Worm (Caenorhabditis elegans): ENCODE results near the gene F44D12.16.

The F44D12.16 gene

DNA sequence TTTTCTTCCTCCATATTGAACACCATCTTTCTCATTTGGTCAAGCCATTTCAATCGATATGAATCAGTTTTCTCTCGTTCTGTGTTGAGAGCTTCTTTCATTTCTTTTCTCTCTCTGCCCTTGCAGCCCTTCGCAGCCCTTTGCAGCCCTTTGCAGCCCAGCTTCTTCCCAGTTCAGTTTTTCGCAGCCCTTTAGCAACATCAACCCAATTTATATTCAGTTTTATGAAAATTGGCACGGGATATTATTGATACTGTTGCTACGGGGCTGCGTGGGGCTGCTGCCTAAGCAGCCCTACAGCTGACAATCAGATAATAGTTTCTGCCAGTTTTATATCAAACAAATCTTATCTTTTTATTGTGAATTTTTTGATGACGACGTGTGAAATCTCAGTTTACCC is 8.1 kb downstream of the F44D12.16 start, which contains the start of gene F44D12.10:
F44D12.10 (minus strand) TSS at position 101 of the 400 bp plus-strand sequence.
- TF ChIP-seq lsy-2 (tag; optimal IDR thresholded peaks at IDR 0.05) (no peak), nhr-47 (tag; optimal IDR thresholded peaks at IDR 0.05) (no peak), ets-5 (GFP tag; IDR thresholded peaks at IDR 0.05) (no peak), mep-1 (tag; optimal IDR thresholded peaks at IDR 0.05) (no peak), vab-15 (tag; optimal IDR thresholded peaks at IDR 0.05) (no peak), mab-9 (GFP tag; IDR thresholded peaks at IDR 0.05) (no peak), lin-13 (GFP tag; optimal IDR thresholded peaks at IDR 0.05) (no peak), nhr-19 (GFP tag; conservative IDR thresholded peaks at IDR 0.05) (no peak), nhr-71 (tag; optimal IDR thresholded peaks at IDR 0.05) (no peak), zag-1 (tag; optimal IDR thresholded peaks at IDR 0.05) (no peak), snu-23 (GFP tag; optimal IDR thresholded peaks at IDR 0.05) (no peak), ceh-90 (tag; optimal IDR thresholded peaks at IDR 0.05) (no peak), efl-1 (optimal IDR thresholded peaks at IDR 0.05) (no peak), efl-1 (GFP tag; optimal IDR thresholded peaks at IDR 0.05 in 1 of 2) (no peak), isw-1 (GFP tag; IDR thresholded peaks at IDR 0.05) (no peak), ama-1 (optimal IDR thresholded peaks at IDR 0.05) (no peak), unc-130 (tag; optimal IDR thresholded peaks at IDR 0.05) (no peak)

- TF ChIP-seq tbx-2 (tag; optimal IDR thresholded peaks at IDR 0.05) (no peak), nhr-85 (tag) (peak; percentile 22), elt-3 (tag; optimal IDR thresholded peaks at IDR 0.05) (peak in 1 of 6 experiments; percentile 11), nhr-28 (tag; optimal IDR thresholded peaks at IDR 0.05) (no peak), blmp-1 (tag; optimal IDR thresholded peaks at IDR 0.05) (peak; percentile 42)
Observed at ce11 chrIV:10040803-10041202, 11.9 kb downstream of the F44D12.16 start, which contains the start of gene dhs-31. Gene dhs-31, minus strand, starts transcription at chrIV:10040903.

DNA sequence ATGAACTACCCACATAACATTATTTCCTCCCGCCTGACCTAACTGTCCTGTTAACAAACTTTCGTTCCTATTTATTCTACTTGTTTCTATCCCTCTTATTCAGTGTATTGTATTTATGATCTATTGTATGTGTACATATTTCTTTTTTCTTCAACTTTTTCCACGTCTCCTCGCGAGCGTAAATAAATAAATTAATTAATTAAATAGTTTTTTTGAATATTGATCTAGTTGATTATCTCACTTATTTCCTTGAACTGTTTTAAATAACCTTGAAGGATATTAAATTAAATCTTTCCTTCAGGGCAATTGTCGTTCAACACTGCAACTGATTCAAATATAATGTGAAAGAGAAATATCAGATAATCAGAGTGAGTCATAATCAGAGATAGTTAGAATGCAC is 14.0 kb downstream of the F44D12.16 start, which contains the start of gene frk-1:
frk-1 (plus strand) TSS at position 301 of the 400 bp plus-strand sequence.
- TF ChIP-seq unc-62 (GFP tag; optimal IDR thresholded peaks at IDR 0.05) (no peak), lin-14 (GFP tag; optimal IDR thresholded peaks at IDR 0.05) (no peak), nhr-77 (tag; optimal IDR thresholded peaks at IDR 0.05) (no peak), lir-3 (tag; optimal IDR thresholded peaks at IDR 0.05; ENCODE audit: poor library complexity) (no peak), dpl-1 (GFP tag; optimal IDR thresholded peaks at IDR 0.05) (no peak), skn-1 (tag; optimal IDR thresholded peaks at IDR 0.05) (no peak)

ce11 chrIV:10046005-10046404 is 17.1 kb downstream of the F44D12.16 start:
- TF ChIP-seq unc-30 (tag; optimal IDR thresholded peaks at IDR 0.05) (no peak), lir-3 (tag; optimal IDR thresholded peaks at IDR 0.05; ENCODE audit: poor library complexity) (no peak), efl-3 (GFP tag; optimal IDR thresholded peaks at IDR 0.05) (no peak), nhr-84 (tag; optimal IDR thresholded peaks at IDR 0.05) (no peak), nhr-85 (tag) (no peak), dsc-1 (tag; optimal IDR thresholded peaks at IDR 0.05) (peak; percentile 83), aly-2 (tag; optimal IDR thresholded peaks at IDR 0.05) (no peak), lin-14 (GFP tag; optimal IDR thresholded peaks at IDR 0.05) (peak; percentile 14), pag-3 (tag; optimal IDR thresholded peaks at IDR 0.05; ENCODE audit: borderline replicate concordance, insufficient read depth) (no peak), isw-1 (GFP tag; IDR thresholded peaks at IDR 0.05) (no peak), fkh-4 (tag; optimal IDR thresholded peaks at IDR 0.05; ENCODE audit: borderline replicate concordance) (peak; percentile 58), rnt-1 (tag; optimal IDR thresholded peaks at IDR 0.05) (no peak)

DNA sequence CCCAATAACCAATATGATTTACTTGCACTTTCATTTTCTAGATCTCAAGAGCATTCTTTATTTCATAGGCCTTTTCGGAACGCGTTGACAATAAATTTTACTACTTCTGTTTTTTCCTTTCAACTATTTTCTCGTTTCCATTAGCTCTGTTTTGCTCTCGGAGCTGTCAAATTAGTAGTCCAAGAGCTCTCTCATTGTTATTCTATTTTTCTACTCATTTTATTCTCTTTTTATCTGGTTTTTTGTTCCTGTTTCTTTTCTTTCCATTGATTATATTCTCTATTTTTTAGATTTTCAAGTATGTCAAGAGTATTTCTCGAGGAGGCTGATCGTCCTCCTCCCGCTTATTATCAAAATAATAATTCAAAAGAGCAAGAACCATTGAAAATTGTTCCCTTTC is 18.2 kb downstream of the F44D12.16 start, which contains the start of gene T04B2.3:
T04B2.3 (plus strand) TSS at position 301 of the 400 bp plus-strand sequence.
- no peak for TF ChIP-seq egl-13 (tag; optimal IDR thresholded peaks at IDR 0.05)
- no peak for TF ChIP-seq nhr-77 (tag; optimal IDR thresholded peaks at IDR 0.05)
- no peak for TF ChIP-seq hlh-4 (tag; optimal IDR thresholded peaks at IDR 0.05)

Measured in whole organism, L1 larva.